Worm (Caenorhabditis elegans): ENCODE measurements around the gene klp-11.

klp-11 gene

ce11 chrIV:8761896-8762295 is at the start of gene klp-11, which contains the start of gene F20C5.11:
Gene klp-11, minus strand, starts transcription at chrIV:8762066.
Gene F20C5.11, minus strand, starts transcription at chrIV:8761996.
- TF ChIP-seq hmbx-1 (tag; optimal IDR thresholded peaks at IDR 0.05): no peak
- no peak for TF ChIP-seq sea-1 (GFP tag; conservative IDR thresholded peaks at IDR 0.05)
- no peak for TF ChIP-seq ceh-36 (tag; optimal IDR thresholded peaks at IDR 0.05)
- TF ChIP-seq B0310.2 (tag; optimal IDR thresholded peaks at IDR 0.05): no peak
- TF ChIP-seq F13C5.2 (tag; optimal IDR thresholded peaks at IDR 0.05): no peak
- TF ChIP-seq flt-1 (GFP tag; IDR thresholded peaks at IDR 0.05): no peak
- no peak for TF ChIP-seq pes-1 (GFP tag; IDR thresholded peaks at IDR 0.05)
- TF ChIP-seq ets-7 (tag; optimal IDR thresholded peaks at IDR 0.05): no peak
- no peak for TF ChIP-seq ama-1 (optimal IDR thresholded peaks at IDR 0.05)
- no peak for TF ChIP-seq tbx-11 (GFP tag; IDR thresholded peaks at IDR 0.05)
- no peak for TF ChIP-seq hmg-4 (GFP tag; optimal IDR thresholded peaks at IDR 0.05)
- no peak for TF ChIP-seq aly-1 (tag; optimal IDR thresholded peaks at IDR 0.05)
- TF ChIP-seq hnd-1 (tag; optimal IDR thresholded peaks at IDR 0.05): no peak
- TF ChIP-seq tbx-37 (GFP tag; conservative IDR thresholded peaks at IDR 0.05): no peak
- no peak for TF ChIP-seq scrt-1 (GFP tag; IDR thresholded peaks at IDR 0.05)
- no peak for TF ChIP-seq tra-4 (tag; optimal IDR thresholded peaks at IDR 0.05)
- TF ChIP-seq ceh-13 (GFP tag; optimal IDR thresholded peaks at IDR 0.05): no peak

- TF ChIP-seq B0310.2 (tag; optimal IDR thresholded peaks at IDR 0.05) (no peak), tbx-37 (GFP tag; conservative IDR thresholded peaks at IDR 0.05) (no peak), tra-4 (tag; optimal IDR thresholded peaks at IDR 0.05) (no peak), ets-7 (tag; optimal IDR thresholded peaks at IDR 0.05) (no peak), hmbx-1 (tag; optimal IDR thresholded peaks at IDR 0.05) (no peak), hmg-4 (GFP tag; optimal IDR thresholded peaks at IDR 0.05) (no peak), tbx-11 (GFP tag; IDR thresholded peaks at IDR 0.05) (no peak), ceh-13 (GFP tag; optimal IDR thresholded peaks at IDR 0.05) (no peak), hnd-1 (tag; optimal IDR thresholded peaks at IDR 0.05) (no peak), scrt-1 (GFP tag; IDR thresholded peaks at IDR 0.05) (no peak), F13C5.2 (tag; optimal IDR thresholded peaks at IDR 0.05) (no peak), sea-1 (GFP tag; conservative IDR thresholded peaks at IDR 0.05) (no peak), ama-1 (optimal IDR thresholded peaks at IDR 0.05) (no peak)
These were observed 45.5 kb upstream of the klp-11 start for ce11 chrIV:8807327-8807726.

ce11 chrIV:8798255-8798654 is 36.4 kb upstream of the klp-11 start, which contains the start of gene clec-182:
Gene clec-182, minus strand, starts transcription at chrIV:8798355.
- no peak for TF ChIP-seq pes-1 (GFP tag; IDR thresholded peaks at IDR 0.05)
- no peak for TF ChIP-seq B0310.2 (tag; optimal IDR thresholded peaks at IDR 0.05)
- no peak for TF ChIP-seq sea-1 (GFP tag; conservative IDR thresholded peaks at IDR 0.05)
- no peak for TF ChIP-seq flt-1 (GFP tag; IDR thresholded peaks at IDR 0.05)
- TF ChIP-seq ets-7 (tag; optimal IDR thresholded peaks at IDR 0.05): no peak
- TF ChIP-seq hmbx-1 (tag; optimal IDR thresholded peaks at IDR 0.05): no peak
- no peak for TF ChIP-seq ama-1 (optimal IDR thresholded peaks at IDR 0.05)
- no peak for TF ChIP-seq aly-1 (tag; optimal IDR thresholded peaks at IDR 0.05)
- TF ChIP-seq tbx-11 (GFP tag; IDR thresholded peaks at IDR 0.05): no peak
- TF ChIP-seq scrt-1 (GFP tag; IDR thresholded peaks at IDR 0.05): no peak
- no peak for TF ChIP-seq hmg-4 (GFP tag; optimal IDR thresholded peaks at IDR 0.05)
- no peak for TF ChIP-seq F13C5.2 (tag; optimal IDR thresholded peaks at IDR 0.05)
- no peak for TF ChIP-seq tbx-37 (GFP tag; conservative IDR thresholded peaks at IDR 0.05)
- no peak for TF ChIP-seq tra-4 (tag; optimal IDR thresholded peaks at IDR 0.05)
- TF ChIP-seq hnd-1 (tag; optimal IDR thresholded peaks at IDR 0.05): no peak
- TF ChIP-seq ceh-13 (GFP tag; optimal IDR thresholded peaks at IDR 0.05): no peak
- TF ChIP-seq ceh-36 (tag; optimal IDR thresholded peaks at IDR 0.05): no peak

ce11 chrIV:8796246-8796645 is 34.4 kb upstream of the klp-11 start:
- TF ChIP-seq tra-4 (tag; optimal IDR thresholded peaks at IDR 0.05): no peak
- no peak for TF ChIP-seq tbx-37 (GFP tag; conservative IDR thresholded peaks at IDR 0.05)
- TF ChIP-seq pes-1 (GFP tag; IDR thresholded peaks at IDR 0.05): no peak
- no peak for TF ChIP-seq sea-1 (GFP tag; conservative IDR thresholded peaks at IDR 0.05)
- TF ChIP-seq flt-1 (GFP tag; IDR thresholded peaks at IDR 0.05): no peak
- TF ChIP-seq scrt-1 (GFP tag; IDR thresholded peaks at IDR 0.05): no peak
- no peak for TF ChIP-seq ceh-13 (GFP tag; optimal IDR thresholded peaks at IDR 0.05)
- no peak for TF ChIP-seq F13C5.2 (tag; optimal IDR thresholded peaks at IDR 0.05)
- TF ChIP-seq hnd-1 (tag; optimal IDR thresholded peaks at IDR 0.05): no peak
- no peak for TF ChIP-seq ama-1 (optimal IDR thresholded peaks at IDR 0.05)
- no peak for TF ChIP-seq ets-7 (tag; optimal IDR thresholded peaks at IDR 0.05)
- TF ChIP-seq ceh-36 (tag; optimal IDR thresholded peaks at IDR 0.05): no peak
- no peak for TF ChIP-seq B0310.2 (tag; optimal IDR thresholded peaks at IDR 0.05)
- no peak for TF ChIP-seq tbx-11 (GFP tag; IDR thresholded peaks at IDR 0.05)
- TF ChIP-seq hmbx-1 (tag; optimal IDR thresholded peaks at IDR 0.05): no peak
- TF ChIP-seq hmg-4 (GFP tag; optimal IDR thresholded peaks at IDR 0.05): no peak
- no peak for TF ChIP-seq aly-1 (tag; optimal IDR thresholded peaks at IDR 0.05)

- TF ChIP-seq scrt-1 (GFP tag; IDR thresholded peaks at IDR 0.05) (no peak), B0310.2 (tag; optimal IDR thresholded peaks at IDR 0.05) (no peak), tra-4 (tag; optimal IDR thresholded peaks at IDR 0.05) (no peak), pes-1 (GFP tag; IDR thresholded peaks at IDR 0.05) (no peak), hmg-4 (GFP tag; optimal IDR thresholded peaks at IDR 0.05) (no peak), ceh-36 (tag; optimal IDR thresholded peaks at IDR 0.05) (no peak), sea-1 (GFP tag; conservative IDR thresholded peaks at IDR 0.05) (no peak), hmbx-1 (tag; optimal IDR thresholded peaks at IDR 0.05) (no peak), ama-1 (optimal IDR thresholded peaks at IDR 0.05) (no peak), tbx-11 (GFP tag; IDR thresholded peaks at IDR 0.05) (no peak), hnd-1 (tag; optimal IDR thresholded peaks at IDR 0.05) (no peak), tbx-37 (GFP tag; conservative IDR thresholded peaks at IDR 0.05) (no peak)
These were observed 33.2 kb upstream of the klp-11 start for ce11 chrIV:8794895-8795665.

- no peak for TF ChIP-seq pes-1 (GFP tag; IDR thresholded peaks at IDR 0.05)
- TF ChIP-seq hnd-1 (tag; optimal IDR thresholded peaks at IDR 0.05): no peak
- no peak for TF ChIP-seq tbx-37 (GFP tag; conservative IDR thresholded peaks at IDR 0.05)
- no peak for TF ChIP-seq ets-7 (tag; optimal IDR thresholded peaks at IDR 0.05)
- no peak for TF ChIP-seq sea-1 (GFP tag; conservative IDR thresholded peaks at IDR 0.05)
- TF ChIP-seq ama-1 (optimal IDR thresholded peaks at IDR 0.05): no peak
- TF ChIP-seq hmg-4 (GFP tag; optimal IDR thresholded peaks at IDR 0.05): no peak
- no peak for TF ChIP-seq tra-4 (tag; optimal IDR thresholded peaks at IDR 0.05)
- TF ChIP-seq flt-1 (GFP tag; IDR thresholded peaks at IDR 0.05): no peak
- no peak for TF ChIP-seq B0310.2 (tag; optimal IDR thresholded peaks at IDR 0.05)
- no peak for TF ChIP-seq tbx-11 (GFP tag; IDR thresholded peaks at IDR 0.05)
- TF ChIP-seq ceh-13 (GFP tag; optimal IDR thresholded peaks at IDR 0.05): no peak
- no peak for TF ChIP-seq scrt-1 (GFP tag; IDR thresholded peaks at IDR 0.05)
- TF ChIP-seq aly-1 (tag; optimal IDR thresholded peaks at IDR 0.05): no peak
- TF ChIP-seq F13C5.2 (tag; optimal IDR thresholded peaks at IDR 0.05): no peak
- no peak for TF ChIP-seq ceh-36 (tag; optimal IDR thresholded peaks at IDR 0.05)
- TF ChIP-seq hmbx-1 (tag; optimal IDR thresholded peaks at IDR 0.05): no peak
These were observed 31.4 kb upstream of the klp-11 start for ce11 chrIV:8793223-8793622.
